Fruit fly (Drosophila melanogaster): Measurements from ENCODE around the gene PolA2.

The PolA2 gene

dm6 chr3R:27282286-27282685, 43.3 kb downstream of the PolA2 start, which contains the start of gene mrt (continued):
- peak; percentile 18 for TF ChIP-seq Hand (GFP tag; optimal IDR thresholded peaks at IDR 0.05)
- no peak for TF ChIP-seq CG14860 (GFP tag; IDR thresholded peaks at IDR 0.05; ENCODE audit: partially characterized antibody)
- TF ChIP-seq CG6683 (GFP tag; optimal IDR thresholded peaks at IDR 0.05) = no peak
- 0 out of 3 replicates have a peak, but pooled peaks have one; percentile 27 for TF ChIP-seq CG6791 (GFP tag; IDR thresholded peaks at IDR 0.05; ENCODE audit: partially characterized antibody)
- 0 out of 2 replicates have a peak, but pooled peaks have one; percentile 46 for TF ChIP-seq CG7372 (GFP tag; IDR thresholded peaks at IDR 0.05)
- no peak for TF ChIP-seq gfzf (GFP tag; optimal IDR thresholded peaks at IDR 0.05)
- peak; percentile 48 for TF ChIP-seq Myb (GFP tag; optimal IDR thresholded peaks at IDR 0.05)
- TF ChIP-seq CG17912 (GFP tag; optimal IDR thresholded peaks at IDR 0.05) = no peak
- no peak for TF ChIP-seq kah (GFP tag; optimal IDR thresholded peaks at IDR 0.05)
- peak; percentile 85 for TF ChIP-seq CG2120 (GFP tag; optimal IDR thresholded peaks at IDR 0.05)
- TF ChIP-seq nau (GFP tag; optimal IDR thresholded peaks at IDR 0.05) = peak; percentile 23
- peak; percentile 43; the same call in 1 of the 3 replicates for TF ChIP-seq CG7357 (GFP tag; IDR thresholded peaks at IDR 0.05)
- TF ChIP-seq CG11560 (tag; IDR thresholded peaks at IDR 0.05) = peak; percentile 50; the same call in 1 of the 3 replicates
- TF ChIP-seq gsb-n (tag; optimal IDR thresholded peaks at IDR 0.05) = peak; percentile 11
- TF ChIP-seq Ets97D (GFP tag; optimal IDR thresholded peaks at IDR 0.05) = no peak
- TF ChIP-seq CG30020 (tag; optimal IDR thresholded peaks at IDR 0.05) = peak; percentile 3
- peak; percentile 21; the same call in 1 of the 3 replicates for TF ChIP-seq CG34422 (GFP tag; IDR thresholded peaks at IDR 0.05)
- TF ChIP-seq onecut (GFP tag; IDR thresholded peaks at IDR 0.05) = no peak; the same call in 1 of the 2 replicates
- TF ChIP-seq CG9797 (GFP tag; optimal IDR thresholded peaks at IDR 0.05) = no peak
- TF ChIP-seq sd (tag; optimal IDR thresholded peaks at IDR 0.05) = no peak
- TF ChIP-seq scrt (GFP tag; optimal IDR thresholded peaks at IDR 0.05) = peak; percentile 42
- TF ChIP-seq Pdp1 (GFP tag; optimal IDR thresholded peaks at IDR 0.05) = peak; percentile 67 to 72
- TF ChIP-seq shn (GFP tag; optimal IDR thresholded peaks at IDR 0.05) = peak; percentile 46
- no peak for TF ChIP-seq cg (GFP tag; optimal IDR thresholded peaks at IDR 0.05)
- no peak for TF ChIP-seq ac (GFP tag; optimal IDR thresholded peaks at IDR 0.05)
- no peak for TF ChIP-seq Dll (GFP tag; IDR thresholded peaks at IDR 0.05; ENCODE audit: partially characterized antibody)
- TF ChIP-seq CG6654 (GFP tag; optimal IDR thresholded peaks at IDR 0.05) = no peak
- no peak for TF ChIP-seq sens-2 (GFP tag; IDR thresholded peaks at IDR 0.05)
- TF ChIP-seq CG12391 (tag; optimal IDR thresholded peaks at IDR 0.05) = peak; percentile 64
- TF ChIP-seq lilli (GFP tag; optimal IDR thresholded peaks at IDR 0.05) = peak; percentile 83
- TF ChIP-seq CG11723 (GFP tag; optimal IDR thresholded peaks at IDR 0.05) = peak; percentile 15
- no peak for TF ChIP-seq CG2202 (tag; optimal IDR thresholded peaks at IDR 0.05)
- TF ChIP-seq CG18764 (GFP tag; optimal IDR thresholded peaks at IDR 0.05) = no peak
- TF ChIP-seq CG7271 (tag; optimal IDR thresholded peaks at IDR 0.05) = no peak
- peak; percentile 48 to 49 for TF ChIP-seq dpn (GFP tag; optimal IDR thresholded peaks at IDR 0.05)
- TF ChIP-seq CG7745 (tag; optimal IDR thresholded peaks at IDR 0.05) = no peak
- peak; percentile 21 for TF ChIP-seq CG12942 (GFP tag; optimal IDR thresholded peaks at IDR 0.05)
- no peak for TF ChIP-seq dimm (GFP tag; IDR thresholded peaks at IDR 0.05)
- TF ChIP-seq Sox102F (GFP tag; optimal IDR thresholded peaks at IDR 0.05) = peak; percentile 41
- no peak for TF ChIP-seq Trl (optimal IDR thresholded peaks at IDR 0.05)
- peak; percentile 47 for TF ChIP-seq Trl (GFP tag; optimal IDR thresholded peaks at IDR 0.05)
- TF ChIP-seq CG7556 (GFP tag; optimal IDR thresholded peaks at IDR 0.05) = peak; percentile 61
- peak; percentile 50; the same call in 1 of the 2 replicates for TF ChIP-seq CG14014 (GFP tag; IDR thresholded peaks at IDR 0.05)
- TF ChIP-seq slp2 (GFP tag; optimal IDR thresholded peaks at IDR 0.05) = peak; percentile 19
- peak; percentile 21 for TF ChIP-seq trem (tag; optimal IDR thresholded peaks at IDR 0.05)
- TF ChIP-seq zfh2 (GFP tag; optimal IDR thresholded peaks at IDR 0.05) = peak; percentile 73
- TF ChIP-seq ase (GFP tag; IDR thresholded peaks at IDR 0.05) = no peak
- TF ChIP-seq CG16779 (GFP tag; IDR thresholded peaks at IDR 0.05) = no peak
- peak; percentile 52 for TF ChIP-seq pho (GFP tag; optimal IDR thresholded peaks at IDR 0.05)
- TF ChIP-seq CoRest (tag; optimal IDR thresholded peaks at IDR 0.05) = peak; percentile 60
- TF ChIP-seq CG6254 (GFP tag; optimal IDR thresholded peaks at IDR 0.05) = no peak

All from whole organism, embryonic.